Worm (Caenorhabditis elegans) whole organism, mixed stage, embryonic: ENCODE data around the gene srd-33.

Source experiments
- cnd-1 ChIP-seq: fragments of 200-800 bp; sonication (Bioruptor generic); optimal IDR thresholded peaks from 2 replicates; lab custom pipeline; 2018; ENCODE audit warnings: mild to moderate bottlenecking, missing genetic modification characterization, missing compliant biosample characterization
- ham-2 ChIP-seq: fragments of 200-800 bp; sonication (Bioruptor generic); optimal IDR thresholded peaks from 2 replicates; lab custom pipeline; 2018; ENCODE audit warnings: mild to moderate bottlenecking, missing genetic modification characterization, missing compliant biosample characterization
- nhr-237 ChIP-seq: fragments of 150-350 bp; optimal IDR thresholded peaks from 2 replicates; lab custom pipeline; 2014; ENCODE audit warnings: missing biosample characterization, missing genetic modification characterization
- nhr-76 ChIP-seq: sonication (generic microtip); optimal IDR thresholded peaks from 2 replicates; lab custom pipeline; 2017; ENCODE audit warnings: missing biosample characterization, missing genetic modification characterization
- snpc-4 ChIP-seq: fragments of 150-350 bp; optimal IDR thresholded peaks from 2 replicates; lab custom pipeline; 2014; ENCODE audit warnings: missing biosample characterization, missing genetic modification characterization
- unc-62 ChIP-seq: fragments of 150-350 bp; optimal IDR thresholded peaks from 2 replicates; lab custom pipeline; 2014; ENCODE audit warnings: missing biosample characterization, missing genetic modification reagents, missing genetic modification characterization

- no peak for TF ChIP-seq unc-62
- TF ChIP-seq nhr-76 (tag; lab: Kevin White, UChicago): no peak
- TF ChIP-seq snpc-4 (tag; lab: Kevin White, UChicago): no peak
- no peak for TF ChIP-seq nhr-237 (tag; lab: Kevin White, UChicago)
- TF ChIP-seq ham-2 (GFP tag; lab: Kevin White, UChicago): no peak
- no peak for TF ChIP-seq cnd-1 (tag; lab: Kevin White, UChicago)
Measured at ce11 chrV:4884490-4884889, 12.4 kb downstream of the srd-33 start, which contains the start of gene T19H12.12.
